Fruit fly (Drosophila melanogaster) whole organism, embryonic: Measurements from ENCODE around the gene CG6790.

Source experiments
- CG7786 ChIP-seq: fragments of 200-800 bp; sonication (Bioruptor generic); optimal IDR thresholded peaks from 2 replicates; lab custom pipeline; 2016; ENCODE audit warnings: missing biosample characterization, missing genetic modification characterization
- GATAe ChIP-seq: fragments of 200-800 bp; sonication (Bioruptor generic); conservative IDR thresholded peaks from 2 replicates; pipeline ENCODE4 v1.3.6; 2022; ENCODE audit warnings: missing biosample characterization, missing genetic modification characterization
- Hmx ChIP-seq: fragments of 200-800 bp; sonication (Bioruptor generic); optimal IDR thresholded peaks from 2 replicates; lab custom pipeline; 2016; ENCODE audit warnings: missing biosample characterization, missing genetic modification characterization
- Lim3 ChIP-seq: fragments of 200-800 bp; sonication (Bioruptor generic); IDR thresholded peaks from 2 replicates; pipeline ENCODE4 v1.3.6; 2022; ENCODE audit warnings: missing biosample characterization, missing genetic modification characterization
- Stat92E ChIP-seq, 3 experiments: fragments of >200 bp in 2 of 3; fragments of 200-800 bp in 1 of 3; sonication (Bioruptor generic) in 1 of 3; optimal IDR thresholded peaks; 2 replicates each; lab custom pipeline; 2017 to 2019; ENCODE audit warnings: missing biosample characterization in 3 of 3, missing genetic modification characterization in 3 of 3, mild to moderate bottlenecking in 1 of 3, moderate library complexity in 1 of 3
- Vsx1 ChIP-seq: fragments of 200-800 bp; sonication (Bioruptor generic); optimal IDR thresholded peaks from 2 replicates; lab custom pipeline; 2017; ENCODE audit warnings: missing biosample characterization, mild to moderate bottlenecking, missing genetic modification characterization, missing genetic modification reagents
- yki ChIP-seq: fragments of >200 bp; optimal IDR thresholded peaks from 3 replicates; lab custom pipeline; 2018

DNA sequence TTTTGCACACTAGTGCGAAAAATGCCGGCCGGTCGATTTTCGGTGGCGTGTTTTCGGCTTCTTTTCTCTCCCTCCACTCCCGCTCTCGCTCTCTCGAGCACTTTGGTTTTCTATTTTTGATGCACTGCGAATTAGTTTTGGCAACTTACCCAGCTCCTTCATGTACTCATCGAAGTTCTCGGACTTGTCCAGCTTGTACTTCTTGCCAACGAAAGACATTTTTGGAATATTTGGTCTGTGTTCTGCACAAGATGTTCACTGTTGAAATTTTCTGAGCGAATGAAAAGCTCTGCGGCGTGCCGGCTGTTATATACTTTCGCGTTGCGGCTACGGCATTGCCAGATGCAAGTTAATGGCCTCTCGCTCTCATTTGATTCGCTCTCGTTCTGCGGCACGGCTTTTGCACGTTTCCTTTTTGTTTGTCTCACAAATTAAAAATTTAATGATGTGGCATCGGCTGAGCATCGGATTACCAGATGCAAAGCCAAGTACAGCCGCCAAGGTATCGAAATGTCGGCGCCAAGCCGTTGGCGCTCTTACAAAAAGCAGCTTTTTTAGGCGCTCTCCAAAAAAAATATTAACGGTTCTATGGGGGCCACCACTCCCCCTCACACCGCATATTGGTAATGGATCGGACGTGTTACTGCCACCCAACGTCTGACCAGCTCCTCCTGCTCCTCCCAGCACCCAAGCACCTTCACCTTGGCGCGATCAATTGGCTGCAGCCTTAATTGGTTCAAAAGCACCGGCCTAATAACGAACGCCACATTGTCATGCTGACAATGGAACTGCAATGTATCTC is 11.6 kb downstream of the CG6790 start, which contains the start of the genes fabp and sea:
- no peak for TF ChIP-seq CG7786 (GFP tag; lab: Kevin White, UChicago)
- TF ChIP-seq Vsx1 (GFP tag; lab: Kevin White, UChicago) = no peak
- no peak for TF ChIP-seq GATAe (GFP tag; lab: Robert Waterston, UW)
- TF ChIP-seq Stat92E (GFP tag; optimal IDR thresholded peaks at IDR 0.05; lab: Kevin White, UChicago) = no peak
- TF ChIP-seq Lim3 (GFP tag; lab: Robert Waterston, UW) = no peak
- TF ChIP-seq yki = no peak
- no peak for TF ChIP-seq Hmx (GFP tag; lab: Kevin White, UChicago)
